Worm (Caenorhabditis elegans) whole organism, L4 larva: Measurements from ENCODE around the gene ugt-15.

ENCODE experiments used
- egl-27 ChIP-seq: sonication (generic microtip); optimal IDR thresholded peaks from 3 replicates; lab custom pipeline; 2017; ENCODE audit warnings: missing biosample characterization, missing genetic modification reagents, missing genetic modification characterization
- nhr-10 ChIP-seq: fragments of 150-350 bp; optimal IDR thresholded peaks from 2 replicates; lab custom pipeline; 2014; ENCODE audit warnings: missing biosample characterization, missing genetic modification characterization
- saeg-2 ChIP-seq: fragments of 200-800 bp; sonication (Bioruptor generic); IDR thresholded peaks from 2 replicates; pipeline ENCODE4 v1.3.6; 2022; ENCODE audit warnings: missing genetic modification reagents, missing genetic modification characterization, missing compliant biosample characterization
- unc-39 ChIP-seq: sonication (generic microtip); optimal IDR thresholded peaks from 2 replicates; lab custom pipeline; 2017; ENCODE audit warnings: missing biosample characterization, missing genetic modification characterization
- unc-62 ChIP-seq, 3 experiments: fragments of 150-350 bp in 1 of 3; sonication (generic microtip); optimal IDR thresholded peaks in 2 of 3; peaks in 1 of 3; 1 replicate in 1 of 3; 2 replicates in 2 of 3; lab custom pipeline; 2014 to 2017; ENCODE audit warnings: missing biosample characterization in 3 of 3, missing genetic modification characterization in 3 of 3, missing genetic modification reagents in 3 of 3, missing genotype in 1 of 3
- zag-1 ChIP-seq: fragments of 150-350 bp; optimal IDR thresholded peaks from 2 replicates; lab custom pipeline; 2014; ENCODE audit warnings: missing biosample characterization, missing genetic modification characterization
- ztf-11 ChIP-seq: fragments of 150-350 bp; optimal IDR thresholded peaks from 2 replicates; lab custom pipeline; 2014; ENCODE audit warnings: missing biosample characterization, missing genetic modification characterization

DNA sequence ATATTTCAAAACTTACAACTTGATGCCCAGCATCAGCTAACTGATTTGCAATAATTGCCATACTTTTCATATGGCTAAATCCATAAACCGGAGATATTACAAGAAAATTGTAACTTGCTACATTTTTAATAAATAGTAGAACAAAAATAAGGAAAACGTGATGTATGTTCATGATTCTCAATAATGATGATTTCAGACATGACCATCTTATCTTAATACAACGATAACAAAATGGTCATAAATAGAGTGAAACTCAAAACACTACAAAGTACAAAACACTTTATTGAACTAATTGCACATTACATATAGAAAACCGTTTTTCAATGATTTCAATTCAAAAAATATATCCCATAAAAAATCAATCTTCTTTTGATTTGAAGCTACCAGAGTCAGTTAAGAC is 34.6 kb upstream of the ugt-15 start, which contains the start of gene ugt-5:
- no peak for TF ChIP-seq unc-39
- no peak for TF ChIP-seq zag-1 (tag; lab: Kevin White, UChicago)
- no peak for TF ChIP-seq egl-27 (tag; lab: Kevin White, UChicago)
- TF ChIP-seq ztf-11 (tag; lab: Kevin White, UChicago) = no peak
- TF ChIP-seq unc-62 (GFP tag; optimal IDR thresholded peaks at IDR 0.05 in 1 of 2; lab: Kevin White, UChicago) = no peak
- TF ChIP-seq unc-62 (tag; optimal IDR thresholded peaks at IDR 0.05; lab: Kevin White, UChicago) = no peak
- no peak for TF ChIP-seq saeg-2 (GFP tag; lab: Robert Waterston, UW)
- TF ChIP-seq nhr-10 (tag; lab: Kevin White, UChicago) = no peak
